Worm (Caenorhabditis elegans) whole organism, L1 larva: Measurements from ENCODE around the gene bath-21.

ENCODE experiments used
- ama-1 ChIP-seq: fragments of 150-350 bp; optimal IDR thresholded peaks from 2 replicates; lab custom pipeline; 2014
- blmp-1 ChIP-seq: fragments of 150-350 bp; optimal IDR thresholded peaks from 2 replicates; lab custom pipeline; 2014; ENCODE audit warnings: missing biosample characterization, missing genetic modification characterization
- fkh-10 ChIP-seq: sonication (generic microtip); optimal IDR thresholded peaks from 2 replicates; lab custom pipeline; 2017; ENCODE audit warnings: missing biosample characterization, missing genetic modification reagents, missing genetic modification characterization
- hlh-17 ChIP-seq: fragments of 200-800 bp; sonication (Bioruptor generic); optimal IDR thresholded peaks from 2 replicates; lab custom pipeline; 2018; ENCODE audit warnings: missing genetic modification characterization, mild to moderate bottlenecking, missing compliant biosample characterization, moderate library complexity, borderline replicate concordance
- lsy-2 ChIP-seq, 2 experiments: fragments of 150-350 bp; optimal IDR thresholded peaks; 2 replicates each; lab custom pipeline; 2014; ENCODE audit warnings: missing biosample characterization in 2 of 2, missing genetic modification characterization in 2 of 2
- nhr-11 ChIP-seq: fragments of 150-350 bp; optimal IDR thresholded peaks from 2 replicates; lab custom pipeline; 2014; ENCODE audit warnings: missing biosample characterization, missing genetic modification characterization
- nhr-77 ChIP-seq: fragments of 150-350 bp; optimal IDR thresholded peaks from 2 replicates; lab custom pipeline; 2014; ENCODE audit warnings: missing biosample characterization, missing genetic modification characterization
- unc-130 ChIP-seq: fragments of 150-350 bp; optimal IDR thresholded peaks from 2 replicates; lab custom pipeline; 2017; ENCODE audit warnings: missing biosample characterization, missing genetic modification characterization, inconsistent platforms

DNA sequence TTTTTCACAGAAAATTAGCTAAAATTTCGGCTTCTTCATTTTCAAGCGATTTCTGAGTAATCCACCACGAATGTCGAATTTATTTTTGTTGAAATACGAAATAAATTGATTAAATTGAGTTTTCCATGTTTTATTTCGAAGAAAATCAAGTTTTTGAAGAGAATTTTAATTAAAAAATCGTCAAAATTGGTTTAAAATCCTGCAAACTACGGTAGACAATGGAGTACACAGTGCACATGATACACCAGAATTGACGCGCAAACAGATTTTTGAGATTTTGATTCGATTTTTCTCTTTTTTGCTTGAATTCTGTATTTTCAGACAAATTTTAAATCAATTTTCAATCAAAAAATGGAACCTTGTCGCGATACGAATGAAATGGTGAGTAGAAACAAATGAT lies 6.9 kb upstream of the bath-21 start, which contains the start of gene F59H6.14:
- TF ChIP-seq blmp-1 (tag; lab: Kevin White, UChicago) = no peak
- no peak for TF ChIP-seq ama-1 (lab: Kevin White, UChicago)
- no peak for TF ChIP-seq lsy-2 (tag; optimal IDR thresholded peaks at IDR 0.05; lab: Kevin White, UChicago)
- TF ChIP-seq nhr-11 (tag; lab: Kevin White, UChicago) = no peak
- no peak for TF ChIP-seq nhr-77 (tag; lab: Kevin White, UChicago)
- no peak for TF ChIP-seq fkh-10 (GFP tag; lab: Kevin White, UChicago)
- no peak for TF ChIP-seq unc-130 (tag; lab: Kevin White, UChicago)
- TF ChIP-seq hlh-17 = no peak
